Fruit fly (Drosophila melanogaster): ENCODE results near the gene CG10943.

The CG10943 gene

dm6 chr3L:12814806-12815205, 47.9 kb downstream of the CG10943 start:
- peak; percentile 17 for TF ChIP-seq CG17801 (GFP tag; optimal IDR thresholded peaks at IDR 0.05; ENCODE audit: partially characterized antibody)

dm6 chr3L:12813907-12814306, 48.8 kb downstream of the CG10943 start, which contains the start of the genes Sf3a2 and CG42588:
Gene Sf3a2 (minus strand): TSS chr3L:12814019.
Gene CG42588 (plus strand): TSS chr3L:12814254.
- peak; percentile 65 for TF ChIP-seq CG17801 (GFP tag; optimal IDR thresholded peaks at IDR 0.05; ENCODE audit: partially characterized antibody)
